Worm (Caenorhabditis elegans) whole organism, L4/young adult: ENCODE measurements around the gene R11D1.2.

Experiments used
- W03F9.2 ChIP-seq: fragments of 150-350 bp; optimal IDR thresholded peaks from 2 replicates; lab custom pipeline; 2014; ENCODE audit warnings: missing biosample characterization, missing genetic modification characterization
- dao-5 ChIP-seq: sonication (generic microtip); optimal IDR thresholded peaks from 2 replicates; lab custom pipeline; 2016; ENCODE audit warnings: missing genotype, missing genetic modification characterization, moderate library complexity, missing compliant biosample characterization
- him-1 ChIP-seq: sonication (generic microtip); optimal IDR thresholded peaks from 2 replicates; lab custom pipeline; 2016; ENCODE audit warnings: missing genotype, missing genetic modification reagents, missing genetic modification characterization, missing compliant biosample characterization

- no peak for TF ChIP-seq W03F9.2 (tag; lab: Kevin White, UChicago)
- no peak for TF ChIP-seq him-1 (tag; lab: Kevin White, UChicago)
- no peak for TF ChIP-seq dao-5 (tag; lab: Kevin White, UChicago)
Measured at ce11 chrV:12660280-12660818, 48.1 kb upstream of the R11D1.2 start, which contains the start of gene his-74.
